Worm (Caenorhabditis elegans) whole organism, young adult: ENCODE measurements around the gene pan-1.
A peak's percentile ranks its signal among the peaks of the same experiment; 100 is the strongest.

Experiments used
- B0336.3 ChIP-seq: fragments of 200-800 bp; sonication (Bioruptor generic); IDR thresholded peaks from 2 replicates; pipeline ENCODE4 v1.3.6; 2022; ENCODE audit warnings: missing genetic modification characterization, missing compliant biosample characterization
- C06A6.2 ChIP-seq: fragments of 200-800 bp; sonication (Bioruptor generic); conservative IDR thresholded peaks from 2 replicates; pipeline ENCODE4 v1.3.6; 2022; ENCODE audit warnings: missing genetic modification characterization, missing compliant biosample characterization
- F39B2.1 ChIP-seq: fragments of 200-800 bp; sonication (Bioruptor generic); IDR thresholded peaks from 2 replicates; pipeline ENCODE4 v1.3.6; 2022; ENCODE audit warnings: missing genetic modification reagents, missing genetic modification characterization, missing compliant biosample characterization
- F57A8.1 ChIP-seq: fragments of 200-800 bp; sonication (Bioruptor generic); optimal IDR thresholded peaks from 2 replicates; lab custom pipeline; 2018; ENCODE audit warnings: mild to moderate bottlenecking, missing genetic modification characterization, moderate library complexity, missing compliant biosample characterization
- F57C9.4 ChIP-seq: sonication (generic microtip); optimal IDR thresholded peaks from 2 replicates; lab custom pipeline; 2017; ENCODE audit warnings: mild to moderate bottlenecking, missing genetic modification characterization, missing compliant biosample characterization
- K12H6.12 ChIP-seq: fragments of 200-800 bp; sonication (Bioruptor generic); optimal IDR thresholded peaks from 2 replicates; lab custom pipeline; 2018; ENCODE audit warnings: mild to moderate bottlenecking, missing genetic modification characterization, missing compliant biosample characterization
- T26A5.8 ChIP-seq: sonication (generic microtip); optimal IDR thresholded peaks from 2 replicates; lab custom pipeline; 2016; ENCODE audit warnings: missing genetic modification characterization, missing compliant biosample characterization
- Y53F4B.3 ChIP-seq: fragments of 200-800 bp; sonication (Bioruptor generic); IDR thresholded peaks from 2 replicates; pipeline ENCODE4 v1.3.6; 2022; ENCODE audit warnings: missing genetic modification reagents, missing genetic modification characterization, missing compliant biosample characterization
- Y53G8AR.9 ChIP-seq: fragments of 200-800 bp; sonication (Bioruptor generic); conservative IDR thresholded peaks from 2 replicates; pipeline ENCODE4 v1.3.6; 2022; ENCODE audit warnings: missing genetic modification reagents, missing genetic modification characterization, missing compliant biosample characterization
- Y56A3A.18 ChIP-seq: fragments of 200-800 bp; sonication (Bioruptor generic); IDR thresholded peaks from 2 replicates; pipeline ENCODE4 v1.3.6; 2022; ENCODE audit warnings: missing genetic modification reagents, missing genetic modification characterization, missing compliant biosample characterization
- Y67H2A.10 ChIP-seq: fragments of 200-800 bp; sonication (Bioruptor generic); conservative IDR thresholded peaks from 2 replicates; pipeline ENCODE4 v1.3.6; 2022; ENCODE audit warnings: missing genetic modification reagents, missing genetic modification characterization, missing compliant biosample characterization
- Y79H2A.3 ChIP-seq: fragments of 200-800 bp; sonication (Bioruptor generic); conservative IDR thresholded peaks from 2 replicates; pipeline ENCODE4 v1.3.6; 2022; ENCODE audit warnings: missing genetic modification reagents, missing genetic modification characterization, missing compliant biosample characterization
- aptf-2 ChIP-seq: fragments of 200-800 bp; sonication (Bioruptor generic); conservative IDR thresholded peaks from 2 replicates; pipeline ENCODE4 v1.3.6; 2022; ENCODE audit warnings: missing genetic modification reagents, missing genetic modification characterization, missing compliant biosample characterization
- attf-5 ChIP-seq: fragments of 200-800 bp; sonication (Bioruptor generic); optimal IDR thresholded peaks from 2 replicates; lab custom pipeline; 2018; ENCODE audit warnings: mild to moderate bottlenecking, missing genetic modification characterization, missing compliant biosample characterization
- attf-6 ChIP-seq: fragments of 200-800 bp; sonication (Bioruptor generic); IDR thresholded peaks from 2 replicates; pipeline ENCODE4 v1.3.6; 2022; ENCODE audit warnings: missing genetic modification reagents, missing genetic modification characterization, missing compliant biosample characterization
- ccch-3 ChIP-seq: fragments of 200-800 bp; sonication (Bioruptor generic); optimal IDR thresholded peaks from 2 replicates; lab custom pipeline; 2018; ENCODE audit warnings: mild to moderate bottlenecking, missing genetic modification characterization, missing compliant biosample characterization
- cebp-2 ChIP-seq: fragments of 200-800 bp; sonication (Bioruptor generic); IDR thresholded peaks from 2 replicates; pipeline ENCODE4 v1.3.6; 2022; ENCODE audit warnings: missing genetic modification characterization, missing compliant biosample characterization
- ceh-40 ChIP-seq: fragments of 200-800 bp; sonication (Bioruptor generic); IDR thresholded peaks from 2 replicates; pipeline ENCODE4 v1.3.6; 2022; ENCODE audit warnings: missing genetic modification characterization, missing compliant biosample characterization
- ceh-58 ChIP-seq: fragments of 200-800 bp; sonication (Bioruptor generic); IDR thresholded peaks from 2 replicates; pipeline ENCODE4 v1.3.6; 2022; ENCODE audit warnings: missing genetic modification characterization, missing compliant biosample characterization
- dpff-1 ChIP-seq: sonication (generic microtip); optimal IDR thresholded peaks from 2 replicates; lab custom pipeline; 2017; ENCODE audit warnings: mild to moderate bottlenecking, missing genetic modification characterization, missing compliant biosample characterization
- egl-18 ChIP-seq: fragments of 200-800 bp; sonication (Bioruptor generic); IDR thresholded peaks from 2 replicates; pipeline ENCODE4 v1.3.6; 2022; ENCODE audit warnings: missing genetic modification reagents, missing genetic modification characterization, missing compliant biosample characterization
- egl-44 ChIP-seq: fragments of 200-800 bp; sonication (Bioruptor generic); IDR thresholded peaks from 2 replicates; pipeline ENCODE4 v1.3.6; 2022; ENCODE audit warnings: missing genetic modification reagents, missing genetic modification characterization, missing compliant biosample characterization
- ekl-4 ChIP-seq: fragments of 200-800 bp; sonication (Bioruptor generic); IDR thresholded peaks from 2 replicates; pipeline ENCODE4 v1.3.6; 2022; ENCODE audit warnings: missing genetic modification reagents, missing genetic modification characterization, missing compliant biosample characterization
- ets-4 ChIP-seq: fragments of 200-800 bp; sonication (Bioruptor generic); optimal IDR thresholded peaks from 2 replicates; lab custom pipeline; 2018; ENCODE audit warnings: mild to moderate bottlenecking, missing genetic modification characterization, missing compliant biosample characterization
- hlh-12 ChIP-seq: sonication (generic microtip); optimal IDR thresholded peaks from 2 replicates; lab custom pipeline; 2016; ENCODE audit warnings: missing genetic modification characterization, missing compliant biosample characterization
- hmg-1.2 ChIP-seq: fragments of 200-800 bp; sonication (Bioruptor generic); IDR thresholded peaks from 2 replicates; pipeline ENCODE4 v1.3.6; 2022; ENCODE audit warnings: missing genetic modification reagents, missing genetic modification characterization, missing compliant biosample characterization
- hsf-1 ChIP-seq: fragments of 200-800 bp; sonication (Bioruptor generic); IDR thresholded peaks from 2 replicates; pipeline ENCODE4 v1.3.6; 2022; ENCODE audit warnings: missing genetic modification reagents, missing genetic modification characterization, missing compliant biosample characterization
- lag-1 ChIP-seq: fragments of 200-800 bp; sonication (Bioruptor generic); IDR thresholded peaks from 2 replicates; pipeline ENCODE4 v1.3.6; 2022; ENCODE audit warnings: missing genetic modification reagents, missing genetic modification characterization, missing compliant biosample characterization
- let-607 ChIP-seq, 2 experiments: fragments of 200-800 bp in 1 of 2; sonication (Bioruptor generic) in 1 of 2; sonication (generic microtip) in 1 of 2; optimal IDR thresholded peaks; 2 replicates each; lab custom pipeline; 2016 to 2018; ENCODE audit warnings: mild to moderate bottlenecking in 2 of 2, missing compliant biosample characterization in 2 of 2, missing genetic modification characterization in 2 of 2, moderate library complexity in 2 of 2, missing genotype in 1 of 2
- lin-40 ChIP-seq: sonication (generic microtip); optimal IDR thresholded peaks from 2 replicates; lab custom pipeline; 2016; ENCODE audit warnings: missing genetic modification characterization, mild to moderate bottlenecking, missing compliant biosample characterization, missing genotype, missing genetic modification reagents
- lin-54 ChIP-seq: fragments of 200-800 bp; sonication (Bioruptor generic); optimal IDR thresholded peaks from 2 replicates; lab custom pipeline; 2018; ENCODE audit warnings: mild to moderate bottlenecking, missing genetic modification characterization, missing compliant biosample characterization
- lsy-27 ChIP-seq: sonication (generic microtip); optimal IDR thresholded peaks from 2 replicates; lab custom pipeline; 2017; ENCODE audit warnings: missing genetic modification characterization, mild to moderate bottlenecking, missing compliant biosample characterization, antibody characterized with exemption, missing genotype, borderline replicate concordance; ENCODE audit not compliant: insufficient read depth
- madf-10 ChIP-seq: sonication (generic microtip); optimal IDR thresholded peaks from 2 replicates; lab custom pipeline; 2016; ENCODE audit warnings: mild to moderate bottlenecking, missing genetic modification characterization, missing compliant biosample characterization
- mel-28 ChIP-seq: sonication (generic microtip); optimal IDR thresholded peaks from 2 replicates; lab custom pipeline; 2016; ENCODE audit warnings: borderline replicate concordance, mild to moderate bottlenecking, missing genetic modification characterization, missing compliant biosample characterization
- mxl-1 ChIP-seq: sonication (generic microtip); optimal IDR thresholded peaks from 2 replicates; lab custom pipeline; 2016; ENCODE audit warnings: missing genetic modification characterization, missing compliant biosample characterization
- nfya-1 ChIP-seq: sonication (generic microtip); optimal IDR thresholded peaks from 2 replicates; lab custom pipeline; 2017; ENCODE audit warnings: antibody characterized with exemption, missing compliant biosample characterization, missing genetic modification characterization, borderline replicate concordance; ENCODE audit not compliant: insufficient read depth
- nfyb-1 ChIP-seq: fragments of 200-800 bp; sonication (Bioruptor generic); IDR thresholded peaks from 2 replicates; pipeline ENCODE4 v1.3.6; 2022; ENCODE audit warnings: missing genetic modification reagents, missing genetic modification characterization, missing compliant biosample characterization
- rcor-1 ChIP-seq: fragments of 200-800 bp; sonication (Bioruptor generic); IDR thresholded peaks from 2 replicates; pipeline ENCODE4 v1.3.6; 2022; ENCODE audit warnings: missing genetic modification reagents, missing genetic modification characterization, missing compliant biosample characterization
- repo-1 ChIP-seq: sonication (generic microtip); optimal IDR thresholded peaks from 2 replicates; lab custom pipeline; 2017; ENCODE audit warnings: mild to moderate bottlenecking, missing genetic modification characterization, missing compliant biosample characterization
- sdz-38 ChIP-seq: sonication (generic microtip); optimal IDR thresholded peaks from 2 replicates; lab custom pipeline; 2016; ENCODE audit warnings: missing genotype, missing genetic modification characterization, missing compliant biosample characterization
- snpc-1.1 ChIP-seq: sonication (generic microtip); optimal IDR thresholded peaks from 2 replicates; lab custom pipeline; 2017; ENCODE audit warnings: missing genetic modification characterization, mild to moderate bottlenecking, missing compliant biosample characterization, antibody characterized with exemption, moderate library complexity, missing genotype, missing genetic modification reagents; ENCODE audit not compliant: insufficient read depth
- snpc-1.3 ChIP-seq: sonication (generic microtip); optimal IDR thresholded peaks from 2 replicates; lab custom pipeline; 2017; ENCODE audit warnings: missing genetic modification characterization, mild to moderate bottlenecking, missing compliant biosample characterization, antibody characterized with exemption, moderate library complexity, missing genotype, missing genetic modification reagents; ENCODE audit not compliant: insufficient read depth
- somi-1 ChIP-seq: fragments of 200-800 bp; sonication (Bioruptor generic); optimal IDR thresholded peaks from 2 replicates; lab custom pipeline; 2018; ENCODE audit warnings: mild to moderate bottlenecking, missing genetic modification characterization, missing compliant biosample characterization
- tbp1 ChIP-seq: fragments of 200-800 bp; sonication (Bioruptor generic); optimal IDR thresholded peaks from 2 replicates; lab custom pipeline; 2018; ENCODE audit warnings: mild to moderate bottlenecking, missing genetic modification characterization, missing compliant biosample characterization
- tbx-9 ChIP-seq: sonication (generic microtip); optimal IDR thresholded peaks from 2 replicates; lab custom pipeline; 2016; ENCODE audit warnings: borderline replicate concordance, missing genetic modification characterization, inconsistent platforms, missing compliant biosample characterization
- zfh-2 ChIP-seq: fragments of 200-800 bp; sonication (Bioruptor generic); conservative IDR thresholded peaks from 2 replicates; pipeline ENCODE4 v1.3.6; 2022; ENCODE audit warnings: missing genetic modification reagents, missing genetic modification characterization, missing compliant biosample characterization
- zim-3 ChIP-seq: sonication (generic microtip); optimal IDR thresholded peaks from 2 replicates; lab custom pipeline; 2017; ENCODE audit warnings: mild to moderate bottlenecking, missing genetic modification characterization, moderate library complexity, missing compliant biosample characterization
- ztf-18 ChIP-seq: sonication (generic microtip); optimal IDR thresholded peaks from 2 replicates; lab custom pipeline; 2016; ENCODE audit warnings: missing genotype, mild to moderate bottlenecking, missing genetic modification characterization, missing compliant biosample characterization
- ztf-26 ChIP-seq: sonication (generic microtip); optimal IDR thresholded peaks from 2 replicates; lab custom pipeline; 2017; ENCODE audit warnings: missing genetic modification characterization, missing compliant biosample characterization

Gene pan-1

DNA sequence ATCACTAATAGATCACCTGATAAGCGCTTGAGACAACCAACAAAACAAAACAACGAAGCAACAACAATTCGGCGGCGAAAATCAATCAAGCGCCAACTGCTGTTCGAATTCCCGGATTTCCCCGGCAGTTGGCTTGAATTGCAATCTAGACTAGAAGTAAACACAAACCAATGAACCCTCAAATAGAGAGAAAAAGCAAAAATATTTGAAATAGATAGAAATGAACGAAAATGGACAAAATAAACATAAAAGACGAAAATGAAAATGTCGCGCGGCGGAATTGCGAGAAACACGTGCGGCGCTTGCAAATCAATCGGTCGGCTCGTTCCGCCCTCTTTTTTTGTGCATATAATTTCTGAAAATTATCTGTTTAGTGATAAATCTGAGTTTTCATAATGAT is 5.9 kb downstream of the pan-1 start, which contains the start of gene idhg-1 (continued):
- TF ChIP-seq hlh-12 (tag; lab: Kevin White, UChicago), result no peak
- TF ChIP-seq ztf-26, result no peak
- TF ChIP-seq Y53G8AR.9 (GFP tag; lab: Robert Waterston, UW), result no peak
- no peak for TF ChIP-seq hsf-1 (GFP tag; lab: Robert Waterston, UW)
- TF ChIP-seq mel-28 (tag; lab: Kevin White, UChicago), result no peak
- TF ChIP-seq Y67H2A.10 (GFP tag; lab: Robert Waterston, UW), result no peak
- 0 out of 2 replicates have a peak, but pooled peaks have one; percentile 55 for TF ChIP-seq egl-44 (GFP tag; lab: Robert Waterston, UW)
- TF ChIP-seq madf-10 (tag; lab: Kevin White, UChicago), result peak; percentile 53
- no peak for TF ChIP-seq snpc-1.1 (tag; lab: Kevin White, UChicago)
- TF ChIP-seq aptf-2, result no peak
- peak in 1 of 2 experiments; percentile 11 for TF ChIP-seq let-607 (tag; optimal IDR thresholded peaks at IDR 0.05; lab: Kevin White, UChicago)
- TF ChIP-seq nfya-1, result no peak
- TF ChIP-seq repo-1, result no peak
- TF ChIP-seq F39B2.1 (GFP tag; lab: Robert Waterston, UW), result no peak
- peak; percentile 53 for TF ChIP-seq tbp1
- no peak for TF ChIP-seq mxl-1 (tag; lab: Kevin White, UChicago)
- no peak for TF ChIP-seq ceh-58
- TF ChIP-seq sdz-38, result no peak
- TF ChIP-seq ccch-3 (GFP tag; lab: Kevin White, UChicago), result no peak
- TF ChIP-seq hmg-1.2 (GFP tag; lab: Robert Waterston, UW), result peak; percentile 61
- no peak for TF ChIP-seq somi-1 (GFP tag; lab: Kevin White, UChicago)
- peak; percentile 64 for TF ChIP-seq nfyb-1 (GFP tag; lab: Robert Waterston, UW)
- no peak for TF ChIP-seq T26A5.8 (tag; lab: Kevin White, UChicago)
- TF ChIP-seq ets-4 (GFP tag; lab: Kevin White, UChicago), result no peak
- no peak for TF ChIP-seq egl-18 (GFP tag; lab: Robert Waterston, UW)
- no peak for TF ChIP-seq Y79H2A.3 (GFP tag; lab: Robert Waterston, UW)
- peak; percentile 7 for TF ChIP-seq zim-3 (tag; lab: Kevin White, UChicago)
- TF ChIP-seq attf-5 (GFP tag; lab: Kevin White, UChicago), result peak; percentile 78
- no peak; the same call in 1 of the 2 replicates for TF ChIP-seq B0336.3 (GFP tag; lab: Robert Waterston, UW)
- no peak for TF ChIP-seq dpff-1
- 0 out of 2 replicates have a peak, but pooled peaks have one; percentile 26 for TF ChIP-seq ekl-4 (GFP tag; lab: Robert Waterston, UW)
- peak; percentile 63; the same call in 1 of the 2 replicates for TF ChIP-seq rcor-1
- TF ChIP-seq C06A6.2, result no peak
- TF ChIP-seq attf-6, result no peak
- TF ChIP-seq snpc-1.3, result peak; percentile 50
- no peak for TF ChIP-seq cebp-2 (GFP tag; lab: Robert Waterston, UW)
- TF ChIP-seq ztf-18 (tag; lab: Kevin White, UChicago), result peak; percentile 51
- TF ChIP-seq lsy-27, result no peak
- TF ChIP-seq lin-54 (GFP tag; lab: Kevin White, UChicago), result peak; percentile 55
- TF ChIP-seq Y53F4B.3 (GFP tag; lab: Robert Waterston, UW), result no peak
- TF ChIP-seq zfh-2 (GFP tag; lab: Robert Waterston, UW), result no peak
- peak; percentile 45 for TF ChIP-seq K12H6.12 (tag; lab: Kevin White, UChicago)
- no peak for TF ChIP-seq ceh-40
- TF ChIP-seq F57C9.4 (tag; lab: Kevin White, UChicago), result no peak
- no peak for TF ChIP-seq Y56A3A.18
- peak; percentile 51 for TF ChIP-seq lin-40 (tag; lab: Kevin White, UChicago)
- TF ChIP-seq lag-1 (GFP tag; lab: Robert Waterston, UW), result no peak
- TF ChIP-seq F57A8.1 (GFP tag; lab: Kevin White, UChicago), result no peak
- no peak for TF ChIP-seq tbx-9 (tag; lab: Kevin White, UChicago)
